Worm (Caenorhabditis elegans) whole organism, dauer: Measurements from ENCODE around the gene M03F8.7.

Experiments used
- unc-62 ChIP-seq: sonication (generic microtip); optimal IDR thresholded peaks from 2 replicates; lab custom pipeline; 2017; ENCODE audit warnings: missing biosample characterization, missing genetic modification reagents, missing genetic modification characterization

M03F8.7 gene

ce11 chrV:5936691-5937090 lies at the start of gene M03F8.7, which contains the start of gene M03F8.5:
M03F8.7 (plus strand) TSS chrV:5936939.
M03F8.5 (minus strand) TSS chrV:5936791.
- TF ChIP-seq unc-62 (GFP tag; lab: Kevin White, UChicago): no peak

ce11 chrV:5888820-5889219 lies 47.9 kb upstream of the M03F8.7 start:
- no peak for TF ChIP-seq unc-62 (GFP tag; lab: Kevin White, UChicago)

- no peak for TF ChIP-seq unc-62 (GFP tag; lab: Kevin White, UChicago)
These were observed 45.5 kb upstream of the M03F8.7 start for ce11 chrV:5891204-5891603.

ce11 chrV:5893015-5893414 lies 43.7 kb upstream of the M03F8.7 start, which contains the start of gene C04E6.7:
C04E6.7 (plus strand) TSS chrV:5893315.
- no peak for TF ChIP-seq unc-62 (GFP tag; lab: Kevin White, UChicago)

ce11 chrV:5895021-5895420 lies 41.7 kb upstream of the M03F8.7 start, which contains the start of gene grd-9:
grd-9 (plus strand) TSS chrV:5895321.
- no peak for TF ChIP-seq unc-62 (GFP tag; lab: Kevin White, UChicago)

- TF ChIP-seq unc-62 (GFP tag; lab: Kevin White, UChicago): no peak
These were observed 36.8 kb upstream of the M03F8.7 start, which contains the start of gene srd-16 for ce11 chrV:5899940-5900339. srd-16 (minus strand) TSS chrV:5900040.

ce11 chrV:5901833-5902232 lies 34.9 kb upstream of the M03F8.7 start, which contains the start of gene C04E6.5:
C04E6.5 (plus strand) TSS chrV:5902133.
- TF ChIP-seq unc-62 (GFP tag; lab: Kevin White, UChicago): no peak

- TF ChIP-seq unc-62 (GFP tag; lab: Kevin White, UChicago): no peak
These were observed 30.5 kb upstream of the M03F8.7 start, which contains the start of gene srd-15 for ce11 chrV:5906252-5906651. srd-15 (minus strand) TSS chrV:5906352.

ce11 chrV:5907090-5907489 lies 29.6 kb upstream of the M03F8.7 start, which contains the start of gene C04E6.4:
C04E6.4 (plus strand) TSS chrV:5907390.
- no peak for TF ChIP-seq unc-62 (GFP tag; lab: Kevin White, UChicago)

- no peak for TF ChIP-seq unc-62 (GFP tag; lab: Kevin White, UChicago)
These were observed 24.3 kb upstream of the M03F8.7 start, which contains the start of gene C04E6.13 for ce11 chrV:5912426-5912825. C04E6.13 (plus strand) TSS chrV:5912726.

- TF ChIP-seq unc-62 (GFP tag; lab: Kevin White, UChicago): no peak
These were observed 19.9 kb upstream of the M03F8.7 start for ce11 chrV:5916862-5917261.

ce11 chrV:5917707-5918106 lies 19.0 kb upstream of the M03F8.7 start, which contains the start of gene lrpr-1:
lrpr-1 (minus strand) TSS chrV:5917891.
- TF ChIP-seq unc-62 (GFP tag; lab: Kevin White, UChicago): no peak

- no peak for TF ChIP-seq unc-62 (GFP tag; lab: Kevin White, UChicago)
These were observed 16.9 kb upstream of the M03F8.7 start, which contains the start of gene C04E6.12 for ce11 chrV:5919887-5920286. C04E6.12 (minus strand) TSS chrV:5919987.

- TF ChIP-seq unc-62 (GFP tag; lab: Kevin White, UChicago): no peak
These were observed 15.0 kb upstream of the M03F8.7 start for ce11 chrV:5921761-5922160.

- TF ChIP-seq unc-62 (GFP tag; lab: Kevin White, UChicago): no peak
These were observed 14.5 kb upstream of the M03F8.7 start, which contains the start of gene srsx-18 for ce11 chrV:5922236-5922635. srsx-18 (plus strand) TSS chrV:5922536.

- TF ChIP-seq unc-62 (GFP tag; lab: Kevin White, UChicago): no peak
These were observed 9.4 kb upstream of the M03F8.7 start, which contains the start of gene srsx-17 for ce11 chrV:5927347-5927746. srsx-17 (plus strand) TSS chrV:5927647.

- no peak for TF ChIP-seq unc-62 (GFP tag; lab: Kevin White, UChicago)
These were observed 8.7 kb upstream of the M03F8.7 start for ce11 chrV:5928006-5928405.
